Worm (Caenorhabditis elegans): Measurements from ENCODE around the gene M106.2.

The M106.2 gene

DNA sequence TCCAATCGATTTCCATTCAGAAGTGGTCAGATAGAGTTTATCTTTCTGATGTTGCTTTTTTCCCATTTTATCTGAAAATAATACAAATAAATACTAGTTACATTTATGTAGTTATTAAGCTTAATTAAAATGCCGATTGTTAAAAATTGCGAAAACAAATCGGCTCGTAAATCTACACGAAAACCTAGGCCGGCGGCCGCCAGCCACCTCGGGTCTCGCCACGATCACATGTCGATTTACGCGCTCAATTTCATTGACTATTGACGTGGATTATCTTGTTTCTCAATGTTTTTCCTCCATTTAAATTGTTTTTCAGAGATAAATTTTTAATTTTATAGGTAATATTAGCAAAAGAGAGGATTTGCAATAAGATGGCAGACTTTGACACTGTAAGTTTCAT is 22.7 kb upstream of the M106.2 start, which contains the start of the genes cyn-4 and copz-1 (continued):
- TF ChIP-seq elt-4 (tag; optimal IDR thresholded peaks at IDR 0.05) (no peak), ceh-24 (tag; optimal IDR thresholded peaks at IDR 0.05) (no peak), lim-6 (tag; optimal IDR thresholded peaks at IDR 0.05) (peak; percentile 48), dmd-4 (tag; optimal IDR thresholded peaks at IDR 0.05; ENCODE audit: borderline replicate concordance) (no peak), lin-11 (tag; optimal IDR thresholded peaks at IDR 0.05) (no peak), unc-3 (GFP tag; conservative IDR thresholded peaks at IDR 0.05) (0 out of 2 replicates have a peak, but pooled peaks have one; percentile 17), unc-3 (tag; optimal IDR thresholded peaks at IDR 0.05) (no peak), gmeb-2 (tag; optimal IDR thresholded peaks at IDR 0.05) (no peak), ceh-2 (tag; optimal IDR thresholded peaks at IDR 0.05) (peak; percentile 92), ref-2 (tag; optimal IDR thresholded peaks at IDR 0.05) (peak; percentile 73), ztf-16 (tag; optimal IDR thresholded peaks at IDR 0.05) (no peak), dve-1 (tag; optimal IDR thresholded peaks at IDR 0.05) (no peak), pag-3 (tag; optimal IDR thresholded peaks at IDR 0.05; ENCODE audit: borderline replicate concordance) (no peak), ceh-34 (tag; optimal IDR thresholded peaks at IDR 0.05) (peak; percentile 38), hlh-6 (tag; optimal IDR thresholded peaks at IDR 0.05) (no peak), ceh-48 (tag; optimal IDR thresholded peaks at IDR 0.05) (no peak), hlh-15 (tag; optimal IDR thresholded peaks at IDR 0.05) (no peak), pqm-1 (tag; optimal IDR thresholded peaks at IDR 0.05) (no peak), hlh-8 (tag; optimal IDR thresholded peaks at IDR 0.05) (peak; percentile 55)

DNA sequence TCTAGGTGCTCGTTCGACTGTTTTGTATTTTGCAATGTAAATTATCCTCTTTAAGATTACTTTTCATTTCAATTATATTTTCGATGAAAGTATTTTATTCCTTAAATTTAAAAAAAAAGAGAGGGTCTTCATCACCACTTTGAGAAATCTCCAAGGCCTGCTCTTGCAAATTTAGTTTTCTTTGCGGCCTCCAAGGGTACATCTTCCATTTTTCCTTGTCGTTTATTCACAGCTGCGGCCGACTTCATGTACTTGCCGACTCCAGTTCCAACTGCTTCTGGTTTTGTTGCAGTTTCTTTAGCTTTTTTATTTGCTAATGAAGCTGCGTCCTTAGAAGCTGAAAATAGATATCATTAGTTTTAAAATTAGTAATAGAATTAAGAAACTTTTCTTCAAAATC is 20.9 kb upstream of the M106.2 start:
- TF ChIP-seq T23F11.4 (GFP tag; optimal IDR thresholded peaks at IDR 0.05) (no peak), madf-2 (tag; optimal IDR thresholded peaks at IDR 0.05) (no peak), ceh-19 (GFP tag; optimal IDR thresholded peaks at IDR 0.05) (no peak), che-1 (tag; optimal IDR thresholded peaks at IDR 0.05) (no peak), hlh-15 (tag; optimal IDR thresholded peaks at IDR 0.05) (no peak), unc-55 (GFP tag; optimal IDR thresholded peaks at IDR 0.05) (no peak), C38D4.7 (GFP tag; optimal IDR thresholded peaks at IDR 0.05) (no peak), sox-2 (GFP tag; IDR thresholded peaks at IDR 0.05) (no peak)

DNA sequence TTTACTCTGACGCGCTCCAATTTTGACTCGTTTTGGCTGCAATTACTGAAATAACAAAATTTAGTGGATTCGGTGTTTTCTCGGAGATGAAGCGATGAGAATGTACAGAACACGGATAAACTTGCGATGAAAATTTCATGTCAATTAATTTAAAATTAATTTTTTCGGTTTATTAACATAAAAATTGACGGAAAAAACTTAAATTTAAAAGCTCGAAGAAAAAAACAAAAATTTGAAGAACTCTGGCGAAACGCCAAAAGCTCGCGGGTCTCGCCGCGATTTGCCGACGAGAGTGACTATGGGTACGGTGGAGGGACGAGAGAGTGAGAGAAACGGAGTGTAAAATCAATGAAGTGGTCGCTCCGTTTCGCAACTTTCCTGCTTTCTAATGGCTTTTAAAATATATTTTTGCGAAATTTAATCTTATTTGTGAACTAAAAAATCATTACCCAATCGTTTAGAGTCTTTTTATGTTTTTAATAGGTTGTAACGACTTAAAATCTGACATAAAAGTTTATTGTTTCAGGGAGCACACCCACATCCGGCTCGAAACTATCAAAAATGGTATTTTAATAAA is 19.0 kb upstream of the M106.2 start, which contains the start of the genes gmps-1 and cap-2:
Gene gmps-1, minus strand, starts transcription at position 51 of the 577 bp plus-strand sequence.
Gene cap-2, plus strand, starts transcription at position 527 of the 577 bp plus-strand sequence.
- peak; percentile 9 for TF ChIP-seq pat-9 (tag; optimal IDR thresholded peaks at IDR 0.05)
- peak; percentile 71 for TF ChIP-seq ceh-34 (tag; optimal IDR thresholded peaks at IDR 0.05)
- peak; percentile 36 for TF ChIP-seq dve-1 (tag; optimal IDR thresholded peaks at IDR 0.05)
- TF ChIP-seq ceh-48 (tag; optimal IDR thresholded peaks at IDR 0.05) = peak; percentile 98
- peak; percentile 2 for TF ChIP-seq ceh-2 (tag; optimal IDR thresholded peaks at IDR 0.05)
- TF ChIP-seq ets-4 (tag; optimal IDR thresholded peaks at IDR 0.05) = peak; percentile 22
- TF ChIP-seq fkh-10 (GFP tag; optimal IDR thresholded peaks at IDR 0.05) = no peak
- no peak for TF ChIP-seq nhr-11 (tag; optimal IDR thresholded peaks at IDR 0.05)
- no peak for TF ChIP-seq T23F11.4 (GFP tag; optimal IDR thresholded peaks at IDR 0.05)
- peak; percentile 10 for TF ChIP-seq pha-2 (tag; optimal IDR thresholded peaks at IDR 0.05)
- TF ChIP-seq unc-3 (GFP tag; conservative IDR thresholded peaks at IDR 0.05) = peak; percentile 53; the same call in 1 of the 2 replicates
- no peak for TF ChIP-seq unc-3 (tag; optimal IDR thresholded peaks at IDR 0.05)
- peak; percentile 56 for TF ChIP-seq pax-1 (tag; optimal IDR thresholded peaks at IDR 0.05)
- no peak for TF ChIP-seq hlh-15 (tag; optimal IDR thresholded peaks at IDR 0.05)
- peak; percentile 19 for TF ChIP-seq hlh-8 (tag; optimal IDR thresholded peaks at IDR 0.05)
- peak; percentile 76 for TF ChIP-seq ceh-18 (tag; optimal IDR thresholded peaks at IDR 0.05)
- TF ChIP-seq ceh-31 (tag; optimal IDR thresholded peaks at IDR 0.05) = peak; percentile 78
- no peak for TF ChIP-seq dmd-4 (tag; optimal IDR thresholded peaks at IDR 0.05; ENCODE audit: borderline replicate concordance)
- peak; percentile 5 for TF ChIP-seq eyg-1 (tag; optimal IDR thresholded peaks at IDR 0.05)
- TF ChIP-seq tbx-2 (tag; optimal IDR thresholded peaks at IDR 0.05) = peak; percentile 80
- TF ChIP-seq ceh-14 (tag; optimal IDR thresholded peaks at IDR 0.05) = peak; percentile 40
- TF ChIP-seq pha-4 (tag; optimal IDR thresholded peaks at IDR 0.05) = no peak
- peak; percentile 69 for TF ChIP-seq unc-42 (tag; optimal IDR thresholded peaks at IDR 0.05)
- TF ChIP-seq C08G9.2 (tag; optimal IDR thresholded peaks at IDR 0.05) = peak; percentile 47
- TF ChIP-seq ceh-22 (tag; optimal IDR thresholded peaks at IDR 0.05) = no peak
- peak; percentile 63 for TF ChIP-seq elt-2 (tag; optimal IDR thresholded peaks at IDR 0.05)
- no peak for TF ChIP-seq ref-2 (tag; optimal IDR thresholded peaks at IDR 0.05)
- TF ChIP-seq syd-9 (tag; optimal IDR thresholded peaks at IDR 0.05) = no peak
- TF ChIP-seq nfya-1 (tag; optimal IDR thresholded peaks at IDR 0.05) = peak; percentile 95
- TF ChIP-seq unc-86 (tag; optimal IDR thresholded peaks at IDR 0.05) = peak; percentile 30
- peak; percentile 6 for TF ChIP-seq lin-11 (tag; optimal IDR thresholded peaks at IDR 0.05)
- TF ChIP-seq ztf-16 (tag; optimal IDR thresholded peaks at IDR 0.05) = peak; percentile 11
- peak; percentile 1 for TF ChIP-seq unc-55 (GFP tag; optimal IDR thresholded peaks at IDR 0.05)
- TF ChIP-seq gmeb-2 (tag; optimal IDR thresholded peaks at IDR 0.05) = no peak
- peak; percentile 29 for TF ChIP-seq rnt-1 (tag; optimal IDR thresholded peaks at IDR 0.05)
